Worm (Caenorhabditis elegans) whole organism, L2 larva: ENCODE measurements around the gene srh-248.

Experiments
- ceh-82 ChIP-seq: fragments of 150-350 bp; optimal IDR thresholded peaks from 2 replicates; lab custom pipeline; 2014; ENCODE audit warnings: missing biosample characterization, missing genetic modification characterization
- gmeb-1 ChIP-seq: fragments of 150-350 bp; optimal IDR thresholded peaks from 2 replicates; lab custom pipeline; 2014; ENCODE audit warnings: missing biosample characterization, missing genetic modification characterization
- mdl-1 ChIP-seq, 2 experiments: fragments of 150-350 bp in 1 of 2; sonication (generic microtip) in 1 of 2; optimal IDR thresholded peaks; 2 replicates each; lab custom pipeline; 2017; ENCODE audit warnings: missing biosample characterization in 2 of 2, missing genetic modification characterization in 2 of 2
- snpc-4 ChIP-seq: fragments of 150-350 bp; optimal IDR thresholded peaks from 2 replicates; lab custom pipeline; 2014; ENCODE audit warnings: missing biosample characterization, missing genetic modification characterization

- TF ChIP-seq snpc-4 (tag; lab: Kevin White, UChicago) (no peak), ceh-82 (tag; lab: Kevin White, UChicago) (no peak), gmeb-1 (tag; lab: Kevin White, UChicago) (no peak), mdl-1 (tag; optimal IDR thresholded peaks at IDR 0.05; lab: Kevin White, UChicago) (no peak)
These were observed 36.2 kb upstream of the srh-248 start, which contains the start of gene srw-121 for ce11 chrV:2991485-2991884.
